Worm (Caenorhabditis elegans): Measurements from ENCODE around the gene him-6.

him-6 gene

DNA sequence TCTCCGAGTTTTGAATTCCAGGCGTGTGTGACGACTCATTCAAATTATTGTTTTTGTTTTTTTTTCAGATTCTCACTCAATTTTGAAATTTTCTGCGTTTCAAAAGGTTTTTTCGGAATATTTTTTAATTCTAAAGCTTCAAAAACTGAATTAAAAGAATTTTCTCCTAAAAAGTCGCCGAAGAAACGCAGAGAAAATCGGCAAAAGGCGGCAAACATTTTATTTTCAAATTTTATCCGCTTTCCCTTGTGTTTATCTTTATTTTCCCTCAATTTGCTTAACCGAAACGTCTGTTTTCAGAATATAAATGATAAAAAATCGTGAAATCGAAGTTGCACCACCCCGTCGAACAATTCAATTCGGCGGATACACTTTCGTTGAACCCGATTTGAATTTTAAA is at the start of gene him-6:
Gene him-6, plus strand, starts transcription at position 301 of the 400 bp plus-strand sequence.
- TF ChIP-seq fos-1 (tag; optimal IDR thresholded peaks at IDR 0.05) (no peak), mdl-1 (tag; optimal IDR thresholded peaks at IDR 0.05) (no peak), nhr-25 (tag; optimal IDR thresholded peaks at IDR 0.05) (no peak)

DNA sequence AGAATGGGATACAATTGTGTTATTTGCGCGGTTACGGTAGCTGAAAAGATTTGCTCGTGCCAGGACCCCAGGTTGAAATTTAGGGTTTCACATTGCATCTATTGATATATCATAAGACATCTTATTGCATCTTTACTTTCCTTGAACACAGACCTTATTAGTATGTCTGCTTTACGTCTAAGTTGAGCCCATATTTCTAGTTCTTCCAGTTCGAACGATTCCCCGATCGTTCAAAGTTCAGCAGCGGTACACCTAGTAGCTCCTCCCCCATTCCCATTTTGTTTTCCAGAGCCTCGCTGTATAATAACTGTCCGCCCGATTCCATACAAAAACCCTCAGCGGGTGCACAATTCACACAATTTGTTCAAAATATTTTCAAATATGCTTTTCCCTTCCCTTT is 48.9 kb upstream of the him-6 start, which contains the start of gene C25G4.17:
Gene C25G4.17, plus strand, starts transcription at position 301 of the 400 bp plus-strand sequence.
- TF ChIP-seq elt-2 (tag; optimal IDR thresholded peaks at IDR 0.05) = no peak
- no peak for TF ChIP-seq ztf-11 (tag; optimal IDR thresholded peaks at IDR 0.05)
- no peak for TF ChIP-seq pha-4 (tag; optimal IDR thresholded peaks at IDR 0.05)
- TF ChIP-seq lsy-12 (tag; optimal IDR thresholded peaks at IDR 0.05) = no peak
- TF ChIP-seq zag-1 (tag; optimal IDR thresholded peaks at IDR 0.05) = no peak
- no peak for TF ChIP-seq egl-5 (tag; optimal IDR thresholded peaks at IDR 0.05)
- TF ChIP-seq ceh-16 (tag; optimal IDR thresholded peaks at IDR 0.05) = no peak
- no peak for TF ChIP-seq daf-12 (tag; optimal IDR thresholded peaks at IDR 0.05)
- TF ChIP-seq tbx-2 (tag; optimal IDR thresholded peaks at IDR 0.05) = no peak
- no peak for TF ChIP-seq nhr-237 (tag; optimal IDR thresholded peaks at IDR 0.05)
- TF ChIP-seq nfya-1 (tag; optimal IDR thresholded peaks at IDR 0.05; ENCODE audit: insufficient read depth) = no peak
- no peak for TF ChIP-seq ceh-9 (tag; optimal IDR thresholded peaks at IDR 0.05)
- TF ChIP-seq mdl-1 (tag; optimal IDR thresholded peaks at IDR 0.05) = no peak
- no peak for TF ChIP-seq mml-1 (tag; optimal IDR thresholded peaks at IDR 0.05)

DNA sequence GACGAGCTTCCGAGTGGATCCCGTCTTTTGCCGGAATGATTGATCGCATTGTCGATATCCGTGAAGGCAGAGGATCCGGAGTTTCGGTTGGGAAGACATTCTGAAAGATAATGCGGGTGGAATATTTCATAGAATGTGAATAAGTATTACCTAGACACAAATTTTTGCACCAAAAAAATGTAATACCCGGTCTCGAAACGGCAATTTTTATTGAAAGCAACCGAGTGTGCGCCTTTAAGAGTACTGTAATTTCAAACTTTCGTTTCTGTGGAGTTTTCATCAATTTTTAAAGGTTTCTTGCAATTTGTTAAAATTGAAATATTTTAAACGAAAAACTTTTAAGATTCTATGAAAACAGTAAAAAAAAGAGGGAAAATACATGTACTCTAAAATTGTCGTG is 46.7 kb upstream of the him-6 start, which contains the start of gene C25G4.2:
Gene C25G4.2, minus strand, starts transcription at position 100 of the 400 bp plus-strand sequence.
- TF ChIP-seq lin-15B (tag; optimal IDR thresholded peaks at IDR 0.05) = no peak
- no peak for TF ChIP-seq mml-1 (tag; optimal IDR thresholded peaks at IDR 0.05)
- no peak for TF ChIP-seq unc-39 (tag; optimal IDR thresholded peaks at IDR 0.05)
- no peak for TF ChIP-seq eor-1 (tag; optimal IDR thresholded peaks at IDR 0.05)
- no peak for TF ChIP-seq unc-62 (GFP tag; optimal IDR thresholded peaks at IDR 0.05)
- no peak for TF ChIP-seq aly-2 (tag; optimal IDR thresholded peaks at IDR 0.05)
- no peak for TF ChIP-seq ceh-28 (tag; optimal IDR thresholded peaks at IDR 0.05)
- no peak for TF ChIP-seq fos-1 (tag; optimal IDR thresholded peaks at IDR 0.05)
- TF ChIP-seq fkh-2 (tag; optimal IDR thresholded peaks at IDR 0.05) = no peak
- no peak for TF ChIP-seq snpc-4 (tag; optimal IDR thresholded peaks at IDR 0.05)
- no peak for TF ChIP-seq ceh-16 (tag; optimal IDR thresholded peaks at IDR 0.05)

DNA sequence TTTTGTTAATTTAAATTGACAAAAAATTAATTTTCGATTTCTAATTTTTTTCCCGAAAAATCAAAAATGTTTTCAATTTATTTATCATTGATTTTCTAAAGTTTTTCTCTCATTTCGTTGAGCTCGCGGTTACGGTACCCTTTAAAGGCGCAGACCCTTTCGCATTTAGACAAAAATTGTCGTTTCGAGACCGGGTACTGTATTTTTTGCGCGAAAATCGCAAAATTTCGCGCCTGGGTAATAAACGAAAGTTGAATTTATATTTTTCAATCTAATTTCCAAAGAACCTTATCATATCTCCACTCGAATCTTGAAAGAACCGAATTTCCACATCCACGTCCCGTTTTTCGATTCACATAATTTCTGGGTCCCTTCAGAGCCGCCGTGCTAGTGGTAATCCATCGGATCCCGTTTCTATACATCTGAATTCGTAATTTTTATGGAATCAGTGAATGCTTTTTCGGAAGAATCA is 45.1 kb upstream of the him-6 start, which contains the start of gene C25G4.3:
Gene C25G4.3, minus strand, starts transcription at position 422 of the 472 bp plus-strand sequence.
- TF ChIP-seq nhr-43 (tag; optimal IDR thresholded peaks at IDR 0.05; ENCODE audit: poor library complexity, severe bottlenecking) (no peak), nhr-25 (tag; optimal IDR thresholded peaks at IDR 0.05) (no peak), fos-1 (tag; optimal IDR thresholded peaks at IDR 0.05) (no peak), hmg-11 (tag; optimal IDR thresholded peaks at IDR 0.05) (no peak), elt-3 (tag; optimal IDR thresholded peaks at IDR 0.05) (no peak), unc-62 (GFP tag; optimal IDR thresholded peaks at IDR 0.05) (no peak), tbx-2 (tag; optimal IDR thresholded peaks at IDR 0.05) (no peak), sea-2 (GFP tag; optimal IDR thresholded peaks at IDR 0.05) (no peak), ZK546.5 (tag; optimal IDR thresholded peaks at IDR 0.05) (no peak), unc-39 (tag; optimal IDR thresholded peaks at IDR 0.05) (no peak), nhr-11 (tag; optimal IDR thresholded peaks at IDR 0.05) (no peak), lin-39 (tag; optimal IDR thresholded peaks at IDR 0.05) (no peak)

DNA sequence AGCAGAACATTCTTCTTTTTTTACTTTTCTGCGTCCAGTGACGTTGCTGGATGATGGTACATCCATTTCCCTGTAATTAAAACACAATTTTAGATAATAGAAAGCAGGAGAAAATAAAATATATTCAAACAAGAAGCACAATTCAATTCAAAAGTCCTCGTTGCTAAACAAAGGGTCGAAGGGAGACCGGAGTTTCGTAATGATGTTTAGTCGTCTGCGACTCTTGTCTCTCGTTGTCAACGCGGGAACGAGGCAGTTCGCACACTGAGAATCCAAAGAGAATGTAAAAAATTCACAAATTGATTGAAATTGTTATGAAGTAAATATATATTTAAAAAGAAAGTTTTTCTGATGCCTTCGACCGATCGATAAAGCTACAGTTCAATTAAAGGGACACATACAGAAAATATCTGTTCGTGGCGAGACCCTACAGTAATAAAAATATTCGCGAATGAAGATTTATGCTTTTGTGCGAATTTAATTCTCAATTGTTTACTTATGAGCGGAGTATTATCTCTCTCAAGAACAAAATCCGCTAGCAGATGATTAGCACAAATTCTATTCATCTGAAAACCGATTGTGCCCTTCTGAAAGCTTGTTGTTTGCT is 39.3 kb upstream of the him-6 start, which contains the start of gene dpy-26:
Gene dpy-26, minus strand, starts transcription at position 111 of the 607 bp plus-strand sequence.
- TF ChIP-seq nhr-25 (tag; optimal IDR thresholded peaks at IDR 0.05) (peak; percentile 30), skn-1 (tag; optimal IDR thresholded peaks at IDR 0.05) (no peak), lin-15B (tag; optimal IDR thresholded peaks at IDR 0.05) (peak; percentile 51), nhr-23 (tag; optimal IDR thresholded peaks at IDR 0.05) (peak; percentile 38), ceh-9 (tag; optimal IDR thresholded peaks at IDR 0.05) (no peak), pqm-1 (tag; optimal IDR thresholded peaks at IDR 0.05) (no peak), hmg-11 (tag; optimal IDR thresholded peaks at IDR 0.05) (no peak), daf-12 (tag; optimal IDR thresholded peaks at IDR 0.05) (no peak), lin-39 (tag; optimal IDR thresholded peaks at IDR 0.05) (peak; percentile 27), mml-1 (tag; optimal IDR thresholded peaks at IDR 0.05) (no peak)
